Worm (Caenorhabditis elegans) whole organism, young adult: Measurements from ENCODE around the gene vps-2.

Experiments
- T26A5.8 ChIP-seq: sonication (generic microtip); optimal IDR thresholded peaks from 2 replicates; lab custom pipeline; 2016; ENCODE audit warnings: missing genetic modification characterization, missing compliant biosample characterization
- Y53F4B.3 ChIP-seq: fragments of 200-800 bp; sonication (Bioruptor generic); IDR thresholded peaks from 2 replicates; pipeline ENCODE4 v1.3.6; 2022; ENCODE audit warnings: missing genetic modification reagents, missing genetic modification characterization, missing compliant biosample characterization
- efl-1 ChIP-seq: fragments of 150-350 bp; optimal IDR thresholded peaks from 2 replicates; lab custom pipeline; 2014; ENCODE audit warnings: missing biosample characterization, missing genetic modification reagents, missing genetic modification characterization
- lin-35 ChIP-seq, 3 experiments: fragments of 150-350 bp in 2 of 3; sonication (generic microtip) in 1 of 3; optimal IDR thresholded peaks; 2 replicates each; lab custom pipeline; 2014 to 2018; ENCODE audit warnings: missing biosample characterization in 3 of 3, missing genetic modification characterization in 3 of 3, missing genetic modification reagents in 3 of 3
- unc-130 ChIP-seq: sonication (generic microtip); optimal IDR thresholded peaks from 2 replicates; lab custom pipeline; 2016; ENCODE audit warnings: missing genetic modification reagents, missing genetic modification characterization, missing compliant biosample characterization
- unc-62 ChIP-seq: fragments of 150-350 bp; optimal IDR thresholded peaks from 2 replicates; lab custom pipeline; 2014; ENCODE audit warnings: missing biosample characterization, missing genetic modification reagents, missing genetic modification characterization

DNA sequence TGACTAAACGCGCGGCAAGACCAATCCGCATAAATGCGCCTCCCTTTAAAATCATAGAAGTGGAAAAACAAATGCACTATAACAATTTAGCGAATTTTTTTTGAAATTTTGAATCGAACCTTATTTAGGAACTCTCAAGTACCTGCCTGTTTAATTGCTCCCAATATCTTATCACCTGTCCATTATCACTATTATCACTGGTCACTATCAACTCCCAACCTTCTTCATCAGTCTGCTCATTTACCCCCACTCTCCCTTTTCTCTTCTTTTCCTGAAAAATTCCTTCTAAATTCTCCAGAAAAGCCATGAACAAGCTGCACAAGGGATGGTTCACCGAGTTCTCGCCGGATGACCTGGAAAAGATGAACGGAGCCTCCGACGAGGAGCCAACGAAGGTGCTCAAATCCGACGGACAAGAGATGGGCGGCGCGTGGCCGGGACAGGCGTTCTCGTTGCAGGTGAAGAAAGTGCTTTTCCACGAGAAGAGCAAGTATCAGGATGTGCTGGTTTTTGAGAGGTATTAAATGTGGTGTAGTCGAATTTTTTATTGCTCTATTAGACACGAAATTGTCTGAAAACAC, 38.7 kb upstream of the vps-2 start, which contains the start of gene spds-1:
- no peak for TF ChIP-seq efl-1 (GFP tag; lab: Kevin White, UChicago)
- no peak for TF ChIP-seq unc-130 (GFP tag; lab: Kevin White, UChicago)
- no peak for TF ChIP-seq unc-62 (GFP tag; lab: Kevin White, UChicago)
- no peak for TF ChIP-seq lin-35 (GFP tag; optimal IDR thresholded peaks at IDR 0.05; lab: Kevin White, UChicago)
- TF ChIP-seq Y53F4B.3 (GFP tag; lab: Robert Waterston, UW) = no peak
- TF ChIP-seq T26A5.8 (tag; lab: Kevin White, UChicago) = no peak
